Fruit fly (Drosophila melanogaster) whole organism, prepupa: ENCODE data around the gene smp-30.
A peak's percentile ranks its signal among the peaks of the same experiment; 100 is the strongest.

Experiments
- Blimp-1 ChIP-seq: fragments of 200-800 bp; sonication (Bioruptor generic); optimal IDR thresholded peaks from 3 replicates; lab custom pipeline; 2017; ENCODE audit warnings: missing biosample characterization, missing genetic modification characterization, mild to moderate bottlenecking, moderate library complexity, missing genetic modification reagents
- CG10631 ChIP-seq: fragments of 200-800 bp; sonication (Bioruptor generic); optimal IDR thresholded peaks from 2 replicates; lab custom pipeline; 2016; ENCODE audit warnings: missing biosample characterization, missing genetic modification characterization
- CG10669 ChIP-seq: fragments of 200-800 bp; sonication (Bioruptor generic); optimal IDR thresholded peaks from 3 replicates; lab custom pipeline; 2018; ENCODE audit warnings: missing biosample characterization, mild to moderate bottlenecking, missing genetic modification characterization, moderate library complexity
- CG11294 ChIP-seq: fragments of 200-800 bp; sonication (Bioruptor generic); IDR thresholded peaks from 2 replicates; pipeline ENCODE4 v1.3.6; 2022; ENCODE audit warnings: missing biosample characterization, missing genetic modification characterization
- CG11762 ChIP-seq: fragments of 200-800 bp; sonication (Bioruptor generic); optimal IDR thresholded peaks from 3 replicates; lab custom pipeline; 2016; ENCODE audit warnings: missing biosample characterization, missing genetic modification characterization; ENCODE audit not compliant: insufficient read depth
- CG15336 ChIP-seq: fragments of 200-800 bp; sonication (Bioruptor generic); IDR thresholded peaks from 2 replicates; pipeline ENCODE4 v1.3.6; 2022; ENCODE audit warnings: missing biosample characterization, missing genetic modification characterization
- CG1621 ChIP-seq: fragments of 200-800 bp; sonication (Bioruptor generic); optimal IDR thresholded peaks from 3 replicates; lab custom pipeline; 2018; ENCODE audit warnings: missing biosample characterization, mild to moderate bottlenecking, missing genetic modification characterization
- CG16779 ChIP-seq: fragments of 200-800 bp; sonication (Bioruptor generic); optimal IDR thresholded peaks from 3 replicates; lab custom pipeline; 2017; ENCODE audit warnings: missing biosample characterization, mild to moderate bottlenecking, missing genetic modification characterization
- CG3032 ChIP-seq: fragments of 200-800 bp; optimal IDR thresholded peaks from 2 replicates; lab custom pipeline; 2019; ENCODE audit warnings: missing biosample characterization, mild to moderate bottlenecking, missing genetic modification characterization, moderate library complexity
- CG31627 ChIP-seq: fragments of 200-800 bp; sonication (Bioruptor generic); optimal IDR thresholded peaks from 3 replicates; lab custom pipeline; 2016; ENCODE audit warnings: missing biosample characterization, missing genetic modification characterization
- CG32006 ChIP-seq: fragments of 200-800 bp; sonication (Bioruptor generic); optimal IDR thresholded peaks from 3 replicates; lab custom pipeline; 2017; ENCODE audit warnings: missing biosample characterization, mild to moderate bottlenecking, missing genetic modification characterization
- CG34406 ChIP-seq: fragments of 200-800 bp; sonication (Bioruptor generic); optimal IDR thresholded peaks from 3 replicates; lab custom pipeline; 2016; ENCODE audit warnings: missing biosample characterization, missing genetic modification characterization
- CG3919 ChIP-seq: fragments of 200-800 bp; sonication (Bioruptor generic); optimal IDR thresholded peaks from 3 replicates; lab custom pipeline; 2016; ENCODE audit warnings: missing biosample characterization, missing genetic modification characterization
- CG4318 ChIP-seq: fragments of 200-800 bp; sonication (Bioruptor generic); optimal IDR thresholded peaks from 3 replicates; lab custom pipeline; 2017; ENCODE audit warnings: missing biosample characterization, mild to moderate bottlenecking, missing genetic modification characterization
- CG6163 ChIP-seq: fragments of 200-800 bp; sonication (Bioruptor generic); IDR thresholded peaks from 3 replicates; pipeline ENCODE4 v1.3.6; 2022; ENCODE audit warnings: missing biosample characterization, missing genetic modification characterization
- CG6276 ChIP-seq: fragments of 200-800 bp; sonication (Bioruptor generic); optimal IDR thresholded peaks from 2 replicates; lab custom pipeline; 2017; ENCODE audit warnings: missing biosample characterization, mild to moderate bottlenecking, missing genetic modification characterization
- CG6792 ChIP-seq: fragments of 200-800 bp; sonication (Bioruptor generic); optimal IDR thresholded peaks from 3 replicates; lab custom pipeline; 2016; ENCODE audit warnings: missing biosample characterization, missing genetic modification characterization
- CG6808 ChIP-seq: fragments of 200-800 bp; sonication (Bioruptor generic); optimal IDR thresholded peaks from 3 replicates; lab custom pipeline; 2017; ENCODE audit warnings: missing biosample characterization, missing genetic modification characterization, mild to moderate bottlenecking, moderate library complexity, missing genetic modification reagents
- CG6854 ChIP-seq: fragments of 200-800 bp; sonication (Bioruptor generic); optimal IDR thresholded peaks from 2 replicates; lab custom pipeline; 2017; ENCODE audit warnings: missing biosample characterization, mild to moderate bottlenecking, missing genetic modification characterization
- CG8319 ChIP-seq: fragments of 200-800 bp; sonication (Bioruptor generic); optimal IDR thresholded peaks from 3 replicates; lab custom pipeline; 2016; ENCODE audit warnings: missing biosample characterization, missing genetic modification characterization
- Eip75B ChIP-seq: fragments of 200-800 bp; sonication (Bioruptor generic); optimal IDR thresholded peaks from 3 replicates; lab custom pipeline; 2016; ENCODE audit warnings: missing biosample characterization, missing genetic modification characterization
- Eip78C ChIP-seq: fragments of 200-800 bp; sonication (Bioruptor generic); peaks from one replicate; lab custom pipeline; 2016; ENCODE audit warnings: missing biosample characterization, missing genetic modification characterization
- Ets21C ChIP-seq: fragments of 200-800 bp; sonication (Bioruptor generic); optimal IDR thresholded peaks from 3 replicates; lab custom pipeline; 2016; ENCODE audit warnings: missing biosample characterization, missing genetic modification characterization
- Ets96B ChIP-seq: fragments of 200-800 bp; optimal IDR thresholded peaks from 2 replicates; lab custom pipeline; 2019; ENCODE audit warnings: missing biosample characterization, mild to moderate bottlenecking, missing genetic modification characterization, moderate library complexity
- Gug ChIP-seq: fragments of 200-800 bp; sonication (Bioruptor generic); IDR thresholded peaks from 2 replicates; pipeline ENCODE4 v1.3.6; 2022; ENCODE audit warnings: missing biosample characterization, missing genetic modification characterization
- Hr38 ChIP-seq: sonication (Bioruptor generic); optimal IDR thresholded peaks from 2 replicates; lab custom pipeline; 2016; ENCODE audit warnings: missing biosample characterization, missing genetic modification characterization
- Hr4 ChIP-seq: fragments of 200-800 bp; sonication (Bioruptor generic); optimal IDR thresholded peaks from 3 replicates; lab custom pipeline; 2016; ENCODE audit warnings: missing biosample characterization, missing genetic modification characterization
- Lpt ChIP-seq: fragments of 200-800 bp; sonication (Bioruptor generic); optimal IDR thresholded peaks from 3 replicates; lab custom pipeline; 2016; ENCODE audit warnings: missing biosample characterization, missing genetic modification characterization
- Met ChIP-seq: fragments of 200-800 bp; sonication (Bioruptor generic); optimal IDR thresholded peaks from 3 replicates; lab custom pipeline; 2016; ENCODE audit warnings: missing biosample characterization, missing genetic modification characterization
- OdsH ChIP-seq: fragments of 200-800 bp; sonication (Bioruptor generic); optimal IDR thresholded peaks from 3 replicates; lab custom pipeline; 2016; ENCODE audit warnings: missing biosample characterization, missing genetic modification characterization
- Sox14 ChIP-seq: fragments of 200-800 bp; sonication (Bioruptor generic); optimal IDR thresholded peaks from 3 replicates; lab custom pipeline; 2016; ENCODE audit warnings: missing biosample characterization, missing genetic modification characterization
- achi ChIP-seq: fragments of 200-800 bp; sonication (Bioruptor generic); optimal IDR thresholded peaks from 3 replicates; lab custom pipeline; 2016; ENCODE audit warnings: missing biosample characterization, missing genetic modification characterization
- acj6 ChIP-seq: fragments of 200-800 bp; sonication (Bioruptor generic); optimal IDR thresholded peaks from 3 replicates; lab custom pipeline; 2016; ENCODE audit warnings: missing biosample characterization, missing genetic modification characterization
- cyc ChIP-seq: fragments of 200-800 bp; sonication (Bioruptor generic); optimal IDR thresholded peaks from 3 replicates; lab custom pipeline; 2016; ENCODE audit warnings: missing biosample characterization, missing genetic modification characterization
- fkh ChIP-seq: fragments of 200-800 bp; sonication (Bioruptor generic); optimal IDR thresholded peaks from 3 replicates; lab custom pipeline; 2017; ENCODE audit warnings: missing biosample characterization, mild to moderate bottlenecking, missing genetic modification characterization, moderate library complexity
- pdm3 ChIP-seq: fragments of 200-800 bp; sonication (Bioruptor generic); optimal IDR thresholded peaks from 3 replicates; lab custom pipeline; 2016; ENCODE audit warnings: missing biosample characterization, missing genetic modification characterization
- spab ChIP-seq: fragments of 200-800 bp; sonication (Bioruptor generic); optimal IDR thresholded peaks from 2 replicates; lab custom pipeline; 2017; ENCODE audit warnings: missing biosample characterization, mild to moderate bottlenecking, missing genetic modification characterization, missing genetic modification reagents
- ss ChIP-seq, 2 experiments: fragments of 200-800 bp; sonication (Bioruptor generic); optimal IDR thresholded peaks; 2 replicates in 1 of 2; 3 replicates in 1 of 2; lab custom pipeline; 2017 to 2018; ENCODE audit warnings: mild to moderate bottlenecking in 2 of 2, missing biosample characterization in 2 of 2, missing genetic modification characterization in 2 of 2, moderate library complexity in 1 of 2
- vri ChIP-seq: fragments of 200-800 bp; sonication (Bioruptor generic); optimal IDR thresholded peaks from 3 replicates; lab custom pipeline; 2016; ENCODE audit warnings: missing biosample characterization, mild to moderate bottlenecking, missing genetic modification characterization

smp-30 gene

DNA sequence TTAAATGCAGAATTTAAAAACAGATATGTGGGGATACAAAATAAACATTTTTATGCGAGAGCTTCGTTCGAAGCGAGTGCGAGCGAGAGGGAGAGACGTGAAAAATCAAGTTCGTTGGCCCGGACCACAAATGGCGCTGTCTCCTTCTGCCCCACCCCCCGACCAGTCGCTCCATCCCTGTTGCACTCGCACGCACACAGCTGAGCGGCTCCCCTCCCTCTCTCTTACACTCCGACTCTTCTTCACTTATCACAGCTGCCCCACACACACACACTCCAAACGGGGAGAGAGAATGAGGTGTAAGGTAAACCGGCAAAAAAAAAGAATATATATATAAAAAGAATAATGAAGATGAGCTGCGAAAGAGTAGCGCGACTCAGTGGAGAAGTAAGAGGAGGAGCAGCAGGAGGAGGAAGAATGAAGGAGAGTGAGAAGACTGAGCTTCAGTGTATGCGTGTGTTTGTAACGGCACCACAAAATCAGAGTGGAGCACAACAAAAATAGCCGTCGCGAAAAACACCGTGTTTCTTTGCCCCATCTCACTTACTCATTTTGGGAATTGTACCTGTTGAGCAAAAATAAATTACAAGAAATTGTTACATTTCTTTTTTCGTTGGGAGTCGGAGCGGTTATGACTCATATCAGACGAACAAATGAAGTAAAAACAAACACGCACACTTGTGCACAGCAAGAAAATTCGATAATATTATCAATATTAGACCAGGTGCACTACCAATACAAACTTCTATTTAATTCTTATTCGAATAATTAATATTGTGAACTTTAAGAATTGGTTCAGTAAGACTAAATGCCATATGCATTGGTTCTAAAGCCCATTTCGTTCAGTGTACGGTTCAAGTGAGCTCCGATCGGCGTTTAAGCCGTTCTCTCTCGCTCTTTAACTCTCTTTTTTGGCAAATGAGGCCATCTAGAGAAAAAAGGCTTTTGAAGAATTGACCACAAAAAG, 12.9 kb downstream of the smp-30 start (continued):
- TF ChIP-seq CG3919 (GFP tag; lab: Kevin White, UChicago) (peak; percentile 98), CG34406 (GFP tag; lab: Kevin White, UChicago) (peak; percentile 98), CG1621 (peak; percentile 93), Lpt (peak; percentile 96), Sox14 (GFP tag; lab: Kevin White, UChicago) (peak; percentile 99), cyc (GFP tag; lab: Kevin White, UChicago) (peak; percentile 98), ss (GFP tag; optimal IDR thresholded peaks at IDR 0.05; lab: Kevin White, UChicago) (peak; percentile 89 to 90), Met (peak; percentile 99), Ets96B (peak; percentile 95), CG6276 (peak; percentile 94), CG6808 (GFP tag; lab: Kevin White, UChicago) (peak; percentile 88), CG3032 (tag; lab: Kevin White, UChicago) (peak; percentile 95), Hr38 (GFP tag; lab: Kevin White, UChicago) (peak; percentile 79), Eip78C (GFP tag; lab: Kevin White, UChicago) (peak; percentile 99), CG15336 (GFP tag; lab: Robert Waterston, UW) (peak; percentile 98), CG6163 (GFP tag; lab: Robert Waterston, UW) (peak; percentile 99)

DNA sequence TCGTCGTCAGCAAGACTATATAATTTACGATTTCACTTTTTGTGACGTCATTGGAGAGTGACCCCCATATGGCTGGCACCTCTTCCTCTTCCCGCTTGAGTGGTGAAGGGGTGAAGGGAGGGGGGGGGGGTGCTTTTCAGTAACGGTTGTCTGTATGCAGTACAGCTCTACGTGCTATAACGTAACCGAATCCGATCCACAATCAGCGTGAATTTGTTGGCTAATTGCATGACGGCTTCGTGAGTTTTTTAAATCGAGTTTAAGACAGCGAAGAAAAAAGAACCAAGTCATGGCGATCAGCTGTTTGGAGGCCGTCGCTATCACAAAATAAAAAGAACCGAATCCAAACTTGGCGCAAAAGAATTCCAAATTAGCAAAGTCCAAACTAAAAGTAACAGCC, 14.4 kb downstream of the smp-30 start:
- no peak for TF ChIP-seq cyc (GFP tag; lab: Kevin White, UChicago)
- peak; percentile 38 for TF ChIP-seq vri

DNA sequence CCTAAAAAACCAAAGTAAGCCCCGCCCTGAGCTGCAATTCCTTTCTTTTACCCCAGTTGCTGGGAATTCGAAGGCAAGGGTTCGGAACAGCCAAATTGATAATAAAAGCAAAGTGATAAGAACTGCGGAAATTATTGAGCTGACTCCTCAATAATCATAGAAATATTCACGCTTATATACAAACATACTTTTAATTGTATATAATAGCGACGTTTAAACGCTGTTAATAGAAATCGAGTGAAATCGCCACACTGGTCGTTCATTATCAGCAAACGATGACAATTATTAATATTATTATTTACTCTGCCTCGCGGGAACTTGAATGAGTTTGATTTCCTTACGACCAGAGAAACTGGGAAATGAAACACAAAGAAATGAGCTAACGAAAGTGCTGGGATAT, 15.0 kb downstream of the smp-30 start:
- TF ChIP-seq vri (peak; percentile 18), CG6276 (no peak), Blimp-1 (GFP tag; lab: Kevin White, UChicago) (no peak)

- TF ChIP-seq Eip78C (GFP tag; lab: Kevin White, UChicago) (peak; percentile 86), pdm3 (GFP tag; lab: Kevin White, UChicago) (no peak), Ets96B (peak; percentile 40), CG3032 (tag; lab: Kevin White, UChicago) (no peak), CG16779 (tag; lab: Kevin White, UChicago) (no peak), achi (GFP tag; lab: Kevin White, UChicago) (peak; percentile 10), CG6163 (GFP tag; lab: Robert Waterston, UW) (peak; percentile 51; the same call in 2 of the 3 replicates), Eip75B (GFP tag; lab: Kevin White, UChicago) (peak; percentile 41), CG1621 (peak; percentile 1), CG11762 (GFP tag; lab: Kevin White, UChicago) (no peak), CG6854 (GFP tag; lab: Kevin White, UChicago) (no peak), CG10631 (peak; percentile 30), Met (peak; percentile 5), Lpt (peak; percentile 1), Hr4 (GFP tag; lab: Kevin White, UChicago) (peak; percentile 33), CG10669 (GFP tag; lab: Kevin White, UChicago) (peak; percentile 18), CG32006 (peak; percentile 34), CG8319 (GFP tag; lab: Kevin White, UChicago) (no peak), CG4318 (GFP tag; lab: Kevin White, UChicago) (peak; percentile 1), OdsH (GFP tag; lab: Kevin White, UChicago) (peak; percentile 18), CG34406 (GFP tag; lab: Kevin White, UChicago) (peak; percentile 2), Gug (GFP tag; lab: Robert Waterston, UW) (no peak), CG31627 (GFP tag; lab: Kevin White, UChicago) (no peak), CG15336 (GFP tag; lab: Robert Waterston, UW) (0 out of 2 replicates have a peak, but pooled peaks have one; percentile 29), fkh (GFP tag; lab: Kevin White, UChicago) (no peak), Blimp-1 (GFP tag; lab: Kevin White, UChicago) (no peak), CG6792 (GFP tag; lab: Kevin White, UChicago) (no peak), Sox14 (GFP tag; lab: Kevin White, UChicago) (peak; percentile 29), CG11294 (peak; percentile 20; the same call in 1 of the 2 replicates), Ets21C (GFP tag; lab: Kevin White, UChicago) (no peak), spab (GFP tag; lab: Kevin White, UChicago) (peak; percentile 13), acj6 (GFP tag; lab: Kevin White, UChicago) (peak; percentile 21), ss (GFP tag; optimal IDR thresholded peaks at IDR 0.05; lab: Kevin White, UChicago) (peak in 1 of 2 experiments; percentile 17), CG3919 (GFP tag; lab: Kevin White, UChicago) (peak; percentile 23)
Observed at dm6 chr3R:14734623-14735392, 16.2 kb downstream of the smp-30 start.
